Worm (Caenorhabditis elegans): ENCODE measurements around the gene Y39H10B.3.
A peak's percentile ranks its signal among the peaks of the same experiment; 100 is the strongest.

Gene Y39H10B.3

ce11 chrV:3634293-3635016, 36.1 kb upstream of the Y39H10B.3 start:
- TF ChIP-seq elt-1 (tag; optimal IDR thresholded peaks at IDR 0.05; ENCODE audit: borderline replicate concordance, insufficient read depth) (no peak), ceh-83 (GFP tag; optimal IDR thresholded peaks at IDR 0.05) (no peak), bed-3 (GFP tag; optimal IDR thresholded peaks at IDR 0.05) (no peak), snpc-4 (tag; optimal IDR thresholded peaks at IDR 0.05) (no peak), sptf-1 (tag; optimal IDR thresholded peaks at IDR 0.05) (no peak), unc-120 (tag; optimal IDR thresholded peaks at IDR 0.05; ENCODE audit: poor library complexity, severe bottlenecking) (no peak), blmp-1 (tag; optimal IDR thresholded peaks at IDR 0.05) (no peak), ztf-11 (tag; optimal IDR thresholded peaks at IDR 0.05) (no peak), drap-1 (GFP tag; optimal IDR thresholded peaks at IDR 0.05) (no peak), ceh-43 (GFP tag; optimal IDR thresholded peaks at IDR 0.05) (no peak), nhr-28 (tag; optimal IDR thresholded peaks at IDR 0.05) (no peak), tbx-8 (GFP tag; optimal IDR thresholded peaks at IDR 0.05) (no peak), M03D4.4 (tag; optimal IDR thresholded peaks at IDR 0.05) (no peak), unc-39 (tag; optimal IDR thresholded peaks at IDR 0.05) (no peak), mep-1 (tag; optimal IDR thresholded peaks at IDR 0.05) (no peak), lin-32 (GFP tag; optimal IDR thresholded peaks at IDR 0.05) (no peak)

DNA sequence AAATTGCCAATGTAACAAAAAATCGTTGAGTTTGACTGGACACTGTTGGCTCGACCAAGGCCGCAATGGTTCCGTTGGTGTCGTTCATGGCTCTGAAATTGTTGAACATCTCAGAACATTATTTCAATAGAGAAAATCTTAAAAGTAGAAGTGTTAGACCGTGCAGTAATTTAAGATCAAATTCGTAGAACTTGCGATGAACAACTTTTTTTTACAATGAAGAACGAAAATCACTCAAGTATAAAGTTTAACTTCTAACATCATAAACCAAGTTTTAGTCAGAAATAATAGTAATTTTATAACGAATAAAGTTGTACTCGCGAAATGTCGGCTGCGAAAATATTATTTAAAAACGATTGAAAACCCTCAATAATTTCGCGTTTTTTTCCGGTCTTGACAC, 33.5 kb upstream of the Y39H10B.3 start, which contains the start of gene srx-41:
Gene srx-41 (minus strand): TSS at position 101 of the 400 bp plus-strand sequence.
- TF ChIP-seq mep-1 (tag; optimal IDR thresholded peaks at IDR 0.05) (no peak), ceh-39 (tag; optimal IDR thresholded peaks at IDR 0.05) (no peak), M03D4.4 (tag; optimal IDR thresholded peaks at IDR 0.05) (no peak), zip-8 (tag; optimal IDR thresholded peaks at IDR 0.05) (no peak), flh-1 (GFP tag; optimal IDR thresholded peaks at IDR 0.05) (no peak), bed-3 (GFP tag; optimal IDR thresholded peaks at IDR 0.05) (no peak), elt-1 (tag; optimal IDR thresholded peaks at IDR 0.05; ENCODE audit: borderline replicate concordance, insufficient read depth) (no peak), nhr-12 (tag; optimal IDR thresholded peaks at IDR 0.05) (no peak), lin-32 (GFP tag; optimal IDR thresholded peaks at IDR 0.05) (no peak), nhr-237 (tag; optimal IDR thresholded peaks at IDR 0.05) (no peak), mab-5 (tag; optimal IDR thresholded peaks at IDR 0.05) (no peak), elt-3 (tag; optimal IDR thresholded peaks at IDR 0.05) (no peak), mls-2 (tag; optimal IDR thresholded peaks at IDR 0.05) (no peak), unc-62 (GFP tag; optimal IDR thresholded peaks at IDR 0.05) (no peak), lin-13 (tag; optimal IDR thresholded peaks at IDR 0.05) (no peak)

DNA sequence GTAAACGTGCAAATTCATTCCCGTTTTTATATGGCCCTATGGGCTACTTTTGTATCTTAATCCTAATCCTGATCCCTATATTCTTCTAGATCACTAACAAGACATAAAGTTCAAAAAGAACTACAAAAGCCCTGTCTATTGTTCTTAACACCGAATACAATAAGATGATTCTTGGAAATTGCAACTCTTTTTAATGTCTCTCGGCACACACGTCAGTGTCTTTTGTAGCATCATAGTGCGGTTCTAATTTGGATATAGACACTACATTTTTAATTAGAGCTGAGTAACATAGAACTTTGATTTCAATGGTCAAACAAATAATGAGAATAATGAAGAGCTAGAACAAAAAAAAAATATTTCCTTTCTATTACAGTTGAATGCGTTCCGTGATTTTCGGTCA, 30.7 kb upstream of the Y39H10B.3 start:
- TF ChIP-seq lsy-2 (tag; optimal IDR thresholded peaks at IDR 0.05), result no peak
- no peak for TF ChIP-seq pha-4 (tag; optimal IDR thresholded peaks at IDR 0.05)
- no peak for TF ChIP-seq ham-2 (GFP tag; optimal IDR thresholded peaks at IDR 0.05)
- no peak for TF ChIP-seq sem-2 (GFP tag; optimal IDR thresholded peaks at IDR 0.05)
- no peak for TF ChIP-seq blmp-1 (tag; optimal IDR thresholded peaks at IDR 0.05)

DNA sequence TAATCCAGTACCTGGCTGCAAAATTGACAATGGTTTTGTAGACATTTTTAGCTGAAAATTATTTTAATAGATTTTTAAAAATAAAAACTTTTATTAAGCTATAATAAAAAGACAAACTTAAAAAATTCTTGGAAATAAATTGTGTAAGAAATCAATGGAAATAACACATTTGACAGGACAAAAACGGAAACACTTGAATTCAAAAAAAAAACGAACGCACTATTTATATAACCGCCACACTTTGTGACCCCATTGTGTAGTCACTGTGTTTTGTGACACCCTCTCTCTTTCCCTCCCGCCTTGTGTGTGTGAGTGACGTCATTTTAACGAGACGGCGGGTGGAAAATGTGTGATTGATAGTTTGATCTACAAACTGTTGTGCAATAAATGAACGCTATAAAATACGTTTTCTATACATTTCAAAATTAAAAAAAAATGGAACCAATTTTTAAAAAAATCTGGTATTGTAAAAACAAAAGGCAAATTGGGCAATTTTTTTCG, 26.4 kb upstream of the Y39H10B.3 start, which contains the start of gene F59B1.8:
Gene F59B1.8 (minus strand): TSS at position 51 of the 501 bp plus-strand sequence.
- TF ChIP-seq nhr-76 (tag; optimal IDR thresholded peaks at IDR 0.05) (no peak), zip-8 (tag; optimal IDR thresholded peaks at IDR 0.05) (peak; percentile 54), nhr-2 (tag; optimal IDR thresholded peaks at IDR 0.05) (peak; percentile 45), bed-3 (GFP tag; optimal IDR thresholded peaks at IDR 0.05) (no peak), lin-13 (tag; optimal IDR thresholded peaks at IDR 0.05) (no peak), blmp-1 (tag; optimal IDR thresholded peaks at IDR 0.05) (no peak), unc-62 (GFP tag; optimal IDR thresholded peaks at IDR 0.05) (peak; percentile 2), elt-3 (tag; optimal IDR thresholded peaks at IDR 0.05) (no peak), ces-1 (GFP tag; optimal IDR thresholded peaks at IDR 0.05) (no peak), unc-120 (tag; optimal IDR thresholded peaks at IDR 0.05; ENCODE audit: poor library complexity, severe bottlenecking) (no peak), mep-1 (tag; optimal IDR thresholded peaks at IDR 0.05) (no peak), lsy-2 (tag; optimal IDR thresholded peaks at IDR 0.05) (no peak), cnd-1 (tag; optimal IDR thresholded peaks at IDR 0.05) (no peak), sem-2 (GFP tag; optimal IDR thresholded peaks at IDR 0.05) (no peak), mls-2 (tag; optimal IDR thresholded peaks at IDR 0.05) (no peak)
